Fruit fly (Drosophila melanogaster): ENCODE measurements around the gene CG17075.

The CG17075 gene

DNA sequence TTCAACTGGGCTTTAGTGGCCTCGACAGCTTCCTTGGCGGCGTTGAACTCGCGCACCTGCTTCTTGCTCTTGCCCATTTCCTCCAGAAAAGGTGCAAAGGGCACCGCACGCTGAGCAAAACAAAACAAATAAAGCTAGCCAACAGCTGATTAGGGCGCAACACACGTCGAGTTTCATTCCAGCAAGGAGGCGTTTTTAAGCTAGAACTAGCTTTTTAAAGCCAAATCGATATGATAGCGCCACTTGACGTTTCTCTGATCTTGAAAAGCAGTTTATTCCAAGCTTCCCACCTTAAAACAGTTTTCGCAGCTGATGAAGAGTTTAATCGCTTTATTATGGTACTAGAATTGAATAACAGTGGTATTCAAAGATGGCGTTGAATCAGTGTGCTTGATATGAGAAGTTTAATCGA lies 15.8 kb upstream of the CG17075 start, which contains the start of gene CG11601 (continued):
- TF ChIP-seq pum (GFP tag; optimal IDR thresholded peaks at IDR 0.05) (no peak), so (GFP tag; IDR thresholded peaks at IDR 0.05) (no peak), lbe (GFP tag; optimal IDR thresholded peaks at IDR 0.05) (no peak), CG4707 (GFP tag; optimal IDR thresholded peaks at IDR 0.05) (no peak), disco-r (GFP tag; optimal IDR thresholded peaks at IDR 0.05) (no peak), tgo (GFP tag; IDR thresholded peaks at IDR 0.05) (0 out of 3 replicates have a peak, but pooled peaks have one; percentile 14), pita (GFP tag; optimal IDR thresholded peaks at IDR 0.05) (no peak), BtbVII (GFP tag; optimal IDR thresholded peaks at IDR 0.05) (no peak), CG8944 (GFP tag; optimal IDR thresholded peaks at IDR 0.05) (no peak), sr (GFP tag; IDR thresholded peaks at IDR 0.05) (no peak), CG12391 (tag; optimal IDR thresholded peaks at IDR 0.05) (peak; percentile 36), vnd (GFP tag; IDR thresholded peaks at IDR 0.05; ENCODE audit: partially characterized antibody) (0 out of 3 replicates have a peak, but pooled peaks have one; percentile 19), Hmx (GFP tag; optimal IDR thresholded peaks at IDR 0.05) (no peak), nerfin-1 (tag; optimal IDR thresholded peaks at IDR 0.05) (peak; percentile 10), Fer3 (tag; optimal IDR thresholded peaks at IDR 0.05) (no peak), CG31388 (GFP tag; optimal IDR thresholded peaks at IDR 0.05) (no peak), prd (optimal IDR thresholded peaks at IDR 0.05) (no peak), prd (GFP tag; IDR thresholded peaks at IDR 0.05) (0 out of 3 replicates have a peak, but pooled peaks have one; percentile 43), pnt (GFP tag; optimal IDR thresholded peaks at IDR 0.05) (peak; percentile 0), tna (GFP tag; IDR thresholded peaks at IDR 0.05; ENCODE audit: partially characterized antibody) (no peak), CG6813 (GFP tag; optimal IDR thresholded peaks at IDR 0.05) (no peak), Ets97D (GFP tag; optimal IDR thresholded peaks at IDR 0.05) (peak; percentile 53), CG10267 (tag; optimal IDR thresholded peaks at IDR 0.05) (no peak), CkIIα-i1 (GFP tag; IDR thresholded peaks at IDR 0.05) (no peak), CG7372 (GFP tag; IDR thresholded peaks at IDR 0.05) (no peak), CG5953 (GFP tag; IDR thresholded peaks at IDR 0.05) (no peak), gce (GFP tag; IDR thresholded peaks at IDR 0.05) (no peak), emc (GFP tag; optimal IDR thresholded peaks at IDR 0.05) (peak; percentile 16), eyg (GFP tag; optimal IDR thresholded peaks at IDR 0.05) (no peak), Poxn (GFP tag; IDR thresholded peaks at IDR 0.05) (no peak), stwl (tag; optimal IDR thresholded peaks at IDR 0.05) (no peak), CG4730 (GFP tag; IDR thresholded peaks at IDR 0.05) (no peak), shn (GFP tag; optimal IDR thresholded peaks at IDR 0.05) (peak; percentile 56), CG3726 (GFP tag; IDR thresholded peaks at IDR 0.05) (no peak), Ada2b (GFP tag; IDR thresholded peaks at IDR 0.05) (no peak), CG12299 (tag; optimal IDR thresholded peaks at IDR 0.05) (no peak), z (GFP tag; IDR thresholded peaks at IDR 0.05) (no peak), sisA (GFP tag; IDR thresholded peaks at IDR 0.05) (0 out of 2 replicates have a peak, but pooled peaks have one; percentile 5), CHES-1-like (GFP tag; optimal IDR thresholded peaks at IDR 0.05) (peak; percentile 2), dati (GFP tag; IDR thresholded peaks at IDR 0.05) (no peak), vvl (GFP tag; IDR thresholded peaks at IDR 0.05) (peak; percentile 72), Fer2 (tag; optimal IDR thresholded peaks at IDR 0.05) (no peak), YL-1 (GFP tag; optimal IDR thresholded peaks at IDR 0.05) (peak; percentile 22), ken (GFP tag; IDR thresholded peaks at IDR 0.05) (peak; percentile 63; the same call in 2 of the 3 replicates), CG2875 (GFP tag; optimal IDR thresholded peaks at IDR 0.05) (no peak), zen2 (GFP tag; IDR thresholded peaks at IDR 0.05; ENCODE audit: partially characterized antibody) (no peak), tin (GFP tag; optimal IDR thresholded peaks at IDR 0.05) (no peak), Asciz (GFP tag; optimal IDR thresholded peaks at IDR 0.05) (no peak), kni (GFP tag; optimal IDR thresholded peaks at IDR 0.05) (peak; percentile 24), CG5180 (GFP tag; optimal IDR thresholded peaks at IDR 0.05) (no peak), fd102C (GFP tag; optimal IDR thresholded peaks at IDR 0.05) (no peak), gcm2 (GFP tag; optimal IDR thresholded peaks at IDR 0.05) (no peak)
